Worm (Caenorhabditis elegans): Measurements from ENCODE around the gene C10C5.3.
A peak's percentile ranks its signal among the peaks of the same experiment; 100 is the strongest.

DNA sequence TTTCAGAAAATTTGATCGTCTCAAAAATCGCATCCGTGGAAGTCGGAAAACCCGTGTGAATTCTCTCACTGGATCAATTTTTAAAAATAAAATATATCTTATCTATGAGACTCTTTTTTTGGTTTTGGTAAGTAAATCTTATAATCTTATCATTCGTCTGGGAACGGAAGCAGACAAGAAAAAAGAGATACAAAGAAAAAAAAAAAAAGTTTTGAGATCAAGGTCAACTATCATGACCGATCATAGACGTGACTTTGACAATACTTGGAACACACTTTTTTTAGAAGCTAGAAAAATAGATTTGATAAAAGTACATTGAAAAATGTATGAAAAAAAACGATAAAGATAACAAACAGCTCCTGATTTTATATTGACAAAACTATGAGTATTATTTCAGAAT, 1.9 kb downstream of the C10C5.3 start:
- no peak for TF ChIP-seq ama-1 (optimal IDR thresholded peaks at IDR 0.05)
- no peak for TF ChIP-seq hif-1 (tag; optimal IDR thresholded peaks at IDR 0.05)
- TF ChIP-seq ces-1 (GFP tag; optimal IDR thresholded peaks at IDR 0.05), result no peak
- TF ChIP-seq mxl-2 (GFP tag; conservative IDR thresholded peaks at IDR 0.05), result no peak
- TF ChIP-seq zfp-2 (tag; optimal IDR thresholded peaks at IDR 0.05), result no peak
- peak; percentile 45 for TF ChIP-seq nhr-76 (tag; optimal IDR thresholded peaks at IDR 0.05)
- TF ChIP-seq ceh-44 (GFP tag; IDR thresholded peaks at IDR 0.05), result no peak
- no peak for TF ChIP-seq pha-4 (GFP tag; IDR thresholded peaks at IDR 0.05)
- TF ChIP-seq pha-4 (tag; optimal IDR thresholded peaks at IDR 0.05), result no peak
- no peak for TF ChIP-seq sdz-12 (GFP tag; optimal IDR thresholded peaks at IDR 0.05)
- TF ChIP-seq ZK546.5 (tag; optimal IDR thresholded peaks at IDR 0.05), result no peak

All from whole organism, L4 larva.